Worm (Caenorhabditis elegans) whole organism, young adult: ENCODE data around the gene vps-16.

Experiments
- B0035.1 ChIP-seq: sonication (generic microtip); optimal IDR thresholded peaks from 2 replicates; lab custom pipeline; 2016; ENCODE audit warnings: missing genetic modification characterization, mild to moderate bottlenecking, missing compliant biosample characterization, missing genotype, missing genetic modification reagents
- F39B2.1 ChIP-seq: fragments of 200-800 bp; sonication (Bioruptor generic); IDR thresholded peaks from 2 replicates; pipeline ENCODE4 v1.3.6; 2022; ENCODE audit warnings: missing genetic modification reagents, missing genetic modification characterization, missing compliant biosample characterization
- ZK185.1 ChIP-seq: sonication (generic microtip); optimal IDR thresholded peaks from 2 replicates; lab custom pipeline; 2016; ENCODE audit warnings: mild to moderate bottlenecking, missing genetic modification characterization, missing compliant biosample characterization; ENCODE audit not compliant: poor library complexity, severe bottlenecking
- lin-54 ChIP-seq: fragments of 200-800 bp; sonication (Bioruptor generic); optimal IDR thresholded peaks from 2 replicates; lab custom pipeline; 2018; ENCODE audit warnings: mild to moderate bottlenecking, missing genetic modification characterization, missing compliant biosample characterization
- lsl-1 ChIP-seq: fragments of 200-800 bp; sonication (Bioruptor generic); optimal IDR thresholded peaks from 2 replicates; lab custom pipeline; 2018; ENCODE audit warnings: mild to moderate bottlenecking, missing genetic modification characterization, moderate library complexity, missing compliant biosample characterization

DNA sequence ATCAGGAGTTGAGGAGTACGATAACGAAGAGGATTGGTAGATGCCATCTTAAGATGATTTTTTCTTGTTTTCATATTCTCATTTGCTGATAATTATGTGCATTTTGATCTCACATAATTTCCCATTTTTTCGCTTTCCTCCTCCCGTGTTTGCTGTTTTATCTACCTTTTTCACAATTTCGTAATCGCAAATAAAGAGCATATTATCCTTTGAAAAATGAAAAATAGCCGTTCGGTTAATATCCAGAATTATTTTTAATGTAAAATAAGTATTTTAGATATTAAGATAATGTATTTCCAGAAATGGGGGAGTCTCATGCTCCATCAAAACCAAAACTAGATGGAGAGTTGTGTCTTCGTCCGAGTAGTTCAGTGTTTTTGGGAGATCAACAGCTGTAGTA is at the start of gene vps-16:
- TF ChIP-seq ZK185.1 (tag; lab: Kevin White, UChicago): no peak
- TF ChIP-seq lsl-1 (GFP tag; lab: Kevin White, UChicago): no peak
- TF ChIP-seq lin-54: no peak
- TF ChIP-seq F39B2.1 (GFP tag; lab: Robert Waterston, UW): no peak
- TF ChIP-seq B0035.1 (tag; lab: Kevin White, UChicago): no peak
